Fruit fly (Drosophila melanogaster): ENCODE measurements around the gene IntS12.

DNA sequence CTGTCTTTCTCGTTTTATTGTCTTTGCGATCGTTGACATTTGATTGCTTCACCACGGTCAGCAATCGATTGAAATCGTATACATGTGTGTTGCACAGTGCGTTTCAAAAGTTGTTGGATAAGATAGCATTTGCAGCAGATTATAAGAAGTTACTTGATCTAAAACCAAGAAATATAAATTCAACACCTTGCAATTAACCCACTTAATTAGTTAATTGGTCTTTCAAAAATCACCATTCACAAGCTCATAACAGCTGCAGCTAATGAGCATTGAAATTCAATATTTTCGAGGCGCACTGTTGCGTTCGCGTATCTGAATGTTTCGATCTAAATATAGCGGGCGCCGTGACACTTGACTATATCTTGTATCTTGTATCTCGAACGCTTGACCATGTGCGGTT is 29.6 kb downstream of the IntS12 start:
- no peak for TF ChIP-seq CTCF (optimal IDR thresholded peaks at IDR 0.05)
- TF ChIP-seq CG8478 (optimal IDR thresholded peaks at IDR 0.05): no peak

All from S2 (cell line).